ENCODE assay signal across 1 worm cellular context in genomic region chrX:15567986-15568940, ce11.
TF ChIP-seq lines count a peak whose summit lies in the region.

Gene dyn-1 (plus strand): TSS chrX:15568890.

TF ChIP-seq in whole organism, L1 larva, 84 proteins besides CTCF, POLR2A, EP300 and RAD21 (continued from another document):
- no peak for TF ChIP-seq skn-1 (tag; optimal IDR thresholded peaks at IDR 0.05; lab: Kevin White, UChicago)
- TF ChIP-seq ztf-11 (tag; optimal IDR thresholded peaks at IDR 0.05; lab: Kevin White, UChicago): peak in 1 of 2 experiments; percentile 5
- TF ChIP-seq jun-1 (tag; optimal IDR thresholded peaks at IDR 0.05; lab: Kevin White, UChicago): peak; percentile 39
- TF ChIP-seq lir-3 (tag; optimal IDR thresholded peaks at IDR 0.05; lab: Kevin White, UChicago; ENCODE audit: poor library complexity): peak; percentile 77
- no peak for TF ChIP-seq fkh-10 (GFP tag; optimal IDR thresholded peaks at IDR 0.05; lab: Kevin White, UChicago)
- TF ChIP-seq nhr-90 (tag; optimal IDR thresholded peaks at IDR 0.05; lab: Kevin White, UChicago; ENCODE audit: poor library complexity): peak; percentile 81
- no peak for TF ChIP-seq ceh-90 (tag; optimal IDR thresholded peaks at IDR 0.05; lab: Kevin White, UChicago)
- TF ChIP-seq aly-2 (tag; optimal IDR thresholded peaks at IDR 0.05; lab: Kevin White, UChicago): no peak
- TF ChIP-seq sptf-1 (tag; optimal IDR thresholded peaks at IDR 0.05; lab: Kevin White, UChicago): no peak
- TF ChIP-seq nhr-47 (tag; optimal IDR thresholded peaks at IDR 0.05; lab: Kevin White, UChicago): peak; percentile 70
- TF ChIP-seq mdl-1 (tag; optimal IDR thresholded peaks at IDR 0.05; lab: Kevin White, UChicago): peak in 1 of 2 experiments; percentile 66
- TF ChIP-seq lin-14 (GFP tag; optimal IDR thresholded peaks at IDR 0.05; lab: Kevin White, UChicago): peak; percentile 88
- TF ChIP-seq tbx-2 (tag; optimal IDR thresholded peaks at IDR 0.05; lab: Kevin White, UChicago): peak; percentile 69
- TF ChIP-seq fos-1 (tag; optimal IDR thresholded peaks at IDR 0.05; lab: Kevin White, UChicago): peak; percentile 56
- no peak for TF ChIP-seq aha-1 (tag; optimal IDR thresholded peaks at IDR 0.05; lab: Kevin White, UChicago)
- peak in 1 of 6 experiments; percentile 35 for TF ChIP-seq elt-3 (tag; optimal IDR thresholded peaks at IDR 0.05; lab: Kevin White, UChicago)
- TF ChIP-seq efl-3 (GFP tag; optimal IDR thresholded peaks at IDR 0.05; lab: Kevin White, UChicago): no peak
- TF ChIP-seq unc-30 (tag; optimal IDR thresholded peaks at IDR 0.05; lab: Kevin White, UChicago): no peak
- peak; percentile 58 to 80 for TF ChIP-seq lin-35 (GFP tag; optimal IDR thresholded peaks at IDR 0.05; lab: Kevin White, UChicago)
- peak; percentile 70 for TF ChIP-seq swsn-7 (tag; optimal IDR thresholded peaks at IDR 0.05; lab: Kevin White, UChicago)
- TF ChIP-seq sox-4 (tag; optimal IDR thresholded peaks at IDR 0.05; lab: Kevin White, UChicago): no peak
